Worm (Caenorhabditis elegans): ENCODE results near the gene sre-18.
A peak's percentile ranks its signal among the peaks of the same experiment; 100 is the strongest.

Gene sre-18

ce11 chrIV:12229679-12230078, at the start of gene sre-18:
Gene sre-18, minus strand, starts transcription at chrIV:12229779.
- TF ChIP-seq nfyb-1 (GFP tag; IDR thresholded peaks at IDR 0.05) (no peak), pbrm-1 (GFP tag; IDR thresholded peaks at IDR 0.05) (no peak), unc-62 (GFP tag; optimal IDR thresholded peaks at IDR 0.05) (no peak), F57C9.4 (tag; optimal IDR thresholded peaks at IDR 0.05) (no peak), B0035.1 (tag; optimal IDR thresholded peaks at IDR 0.05) (no peak)

- peak; percentile 2 to 23 for TF ChIP-seq let-607 (tag; optimal IDR thresholded peaks at IDR 0.05)
- no peak for TF ChIP-seq hmg-20 (GFP tag; IDR thresholded peaks at IDR 0.05)
- TF ChIP-seq madf-3 (GFP tag; IDR thresholded peaks at IDR 0.05): no peak
- peak; percentile 55 for TF ChIP-seq nhr-80 (tag; optimal IDR thresholded peaks at IDR 0.05)
- TF ChIP-seq bed-2 (GFP tag; IDR thresholded peaks at IDR 0.05): no peak
Observed at ce11 chrIV:12279340-12279739, 49.8 kb upstream of the sre-18 start, which contains the start of gene ltah-1.1. Gene ltah-1.1, plus strand, starts transcription at chrIV:12279622.

ce11 chrIV:12278507-12278906, 48.9 kb upstream of the sre-18 start, which contains the start of the genes tag-335 and vkmt-1:
Gene tag-335, minus strand, starts transcription at chrIV:12278594.
Gene vkmt-1, plus strand, starts transcription at chrIV:12278725.
- 0 out of 2 replicates have a peak, but pooled peaks have one; percentile 36 for TF ChIP-seq D2030.7 (GFP tag; IDR thresholded peaks at IDR 0.05)
- peak; percentile 74 for TF ChIP-seq lsl-1 (GFP tag; optimal IDR thresholded peaks at IDR 0.05)
- TF ChIP-seq hsf-1 (GFP tag; IDR thresholded peaks at IDR 0.05): no peak
- TF ChIP-seq snpc-4 (GFP tag; optimal IDR thresholded peaks at IDR 0.05): no peak
- peak in 1 of 4 experiments; percentile 21 for TF ChIP-seq snpc-4 (tag; optimal IDR thresholded peaks at IDR 0.05)
- TF ChIP-seq chd-7 (tag; optimal IDR thresholded peaks at IDR 0.05): no peak
- no peak for TF ChIP-seq B0336.3 (GFP tag; IDR thresholded peaks at IDR 0.05)
- TF ChIP-seq xnd-1 (tag; optimal IDR thresholded peaks at IDR 0.05): peak; percentile 48
- no peak for TF ChIP-seq pha-4 (tag; optimal IDR thresholded peaks at IDR 0.05)
- peak; percentile 77 for TF ChIP-seq F33H1.4 (GFP tag; IDR thresholded peaks at IDR 0.05)
- TF ChIP-seq dox-1 (GFP tag; IDR thresholded peaks at IDR 0.05): 0 out of 2 replicates have a peak, but pooled peaks have one; percentile 17
- TF ChIP-seq let-607 (tag; optimal IDR thresholded peaks at IDR 0.05): peak in 1 of 2 experiments; percentile 16
- peak; percentile 11; the same call in 1 of the 2 replicates for TF ChIP-seq madf-8 (GFP tag; conservative IDR thresholded peaks at IDR 0.05)
- no peak for TF ChIP-seq ekl-4 (GFP tag; IDR thresholded peaks at IDR 0.05)
- TF ChIP-seq Y56A3A.18 (GFP tag; IDR thresholded peaks at IDR 0.05): no peak
- TF ChIP-seq B0035.1 (tag; optimal IDR thresholded peaks at IDR 0.05): no peak
- no peak for TF ChIP-seq F23B12.7 (tag; optimal IDR thresholded peaks at IDR 0.05; ENCODE audit: insufficient read depth)
- TF ChIP-seq madf-6 (GFP tag; IDR thresholded peaks at IDR 0.05): peak; percentile 68; the same call in 1 of the 2 replicates
- TF ChIP-seq snpc-1.3 (tag; optimal IDR thresholded peaks at IDR 0.05; ENCODE audit: insufficient read depth): peak; percentile 24
- no peak for TF ChIP-seq K12H6.12 (tag; optimal IDR thresholded peaks at IDR 0.05)

- peak; percentile 1 for TF ChIP-seq tlf-1 (GFP tag; optimal IDR thresholded peaks at IDR 0.05)
- TF ChIP-seq nhr-27 (tag; optimal IDR thresholded peaks at IDR 0.05): no peak
- no peak for TF ChIP-seq F23B12.7 (tag; optimal IDR thresholded peaks at IDR 0.05; ENCODE audit: insufficient read depth)
- TF ChIP-seq nhr-80 (tag; optimal IDR thresholded peaks at IDR 0.05): no peak
- TF ChIP-seq lin-54 (GFP tag; optimal IDR thresholded peaks at IDR 0.05): no peak
- no peak for TF ChIP-seq pbrm-1 (GFP tag; IDR thresholded peaks at IDR 0.05)
- TF ChIP-seq ZK185.1 (tag; optimal IDR thresholded peaks at IDR 0.05; ENCODE audit: poor library complexity, severe bottlenecking): no peak
- no peak for TF ChIP-seq mxl-1 (tag; optimal IDR thresholded peaks at IDR 0.05)
Observed at ce11 chrIV:12275892-12276291, 46.3 kb upstream of the sre-18 start, which contains the start of gene vps-8. Gene vps-8, minus strand, starts transcription at chrIV:12275992.

Data from whole organism, young adult.